Worm (Caenorhabditis elegans) whole organism, midembryonic: ENCODE data around the gene lsm-4.

ENCODE experiments used
- cog-1 ChIP-seq: sonication (generic microtip); optimal IDR thresholded peaks from 2 replicates; lab custom pipeline; 2016; ENCODE audit warnings: missing genetic modification characterization, missing compliant biosample characterization
- flt-1 ChIP-seq: fragments of 200-800 bp; sonication (Bioruptor generic); IDR thresholded peaks from 2 replicates; pipeline ENCODE4 v1.3.6; 2022; ENCODE audit warnings: missing genetic modification characterization, missing compliant biosample characterization
- klf-2 ChIP-seq: fragments of 200-800 bp; sonication (Bioruptor generic); conservative IDR thresholded peaks from 2 replicates; pipeline ENCODE4 v1.3.6; 2022; ENCODE audit warnings: missing genetic modification reagents, missing genetic modification characterization, missing compliant biosample characterization
- med-1 ChIP-seq: sonication (generic microtip); optimal IDR thresholded peaks from 2 replicates; lab custom pipeline; 2017; ENCODE audit warnings: missing genetic modification characterization, mild to moderate bottlenecking, missing compliant biosample characterization, antibody characterized with exemption, missing genetic modification reagents; ENCODE audit not compliant: insufficient read depth
- ref-1 ChIP-seq: fragments of 200-800 bp; sonication (Bioruptor generic); conservative IDR thresholded peaks from 2 replicates; pipeline ENCODE4 v1.3.6; 2022; ENCODE audit warnings: missing genetic modification reagents, missing genetic modification characterization, missing compliant biosample characterization
- tab-1 ChIP-seq: fragments of 200-800 bp; sonication (Bioruptor generic); IDR thresholded peaks from 2 replicates; pipeline ENCODE4 v1.3.6; 2022; ENCODE audit warnings: missing genetic modification characterization, missing compliant biosample characterization
- ztf-23 ChIP-seq: fragments of 200-800 bp; sonication (Bioruptor generic); IDR thresholded peaks from 2 replicates; pipeline ENCODE4 v1.3.6; 2022; ENCODE audit warnings: missing genetic modification reagents, missing genetic modification characterization, missing compliant biosample characterization
- ztf-29 ChIP-seq: fragments of 200-800 bp; sonication (Bioruptor generic); IDR thresholded peaks from 2 replicates; pipeline ENCODE4 v1.3.6; 2022; ENCODE audit warnings: missing genetic modification reagents, missing genetic modification characterization, missing compliant biosample characterization

DNA sequence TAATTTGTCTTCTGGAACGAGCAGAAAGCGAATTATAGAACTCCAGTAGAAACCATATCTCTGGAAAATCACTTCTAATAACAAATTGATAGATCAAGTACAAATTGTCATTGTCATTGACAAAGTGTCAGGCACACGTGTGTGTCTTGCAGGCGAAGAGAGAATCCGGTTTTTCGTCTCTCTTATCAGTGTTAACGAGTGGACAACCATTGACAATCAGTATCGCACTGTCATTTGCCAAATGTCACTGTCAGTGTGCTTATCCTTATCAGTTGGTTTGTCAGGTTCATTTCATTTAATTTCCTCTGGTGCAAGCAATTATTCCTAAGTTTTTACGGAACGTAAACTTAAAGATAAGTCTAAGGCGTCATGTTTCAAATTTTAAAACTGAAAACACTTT, 20.6 kb upstream of the lsm-4 start:
- TF ChIP-seq cog-1: no peak
- TF ChIP-seq flt-1 (GFP tag; lab: Robert Waterston, UW): no peak
- no peak for TF ChIP-seq ref-1 (GFP tag; lab: Robert Waterston, UW)
- TF ChIP-seq ztf-23 (GFP tag; lab: Robert Waterston, UW): no peak
- no peak for TF ChIP-seq klf-2 (GFP tag; lab: Robert Waterston, UW)
- no peak for TF ChIP-seq med-1 (GFP tag; lab: Kevin White, UChicago)
- no peak for TF ChIP-seq tab-1
- no peak for TF ChIP-seq ztf-29 (GFP tag; lab: Robert Waterston, UW)
